Worm (Caenorhabditis elegans) whole organism, mixed stage, embryonic: ENCODE measurements around the gene H04D03.2.

Experiments
- blmp-1 ChIP-seq: fragments of 150-350 bp; optimal IDR thresholded peaks from 2 replicates; lab custom pipeline; 2014; ENCODE audit warnings: missing biosample characterization, missing genetic modification characterization
- ceh-39 ChIP-seq: fragments of 150-350 bp; optimal IDR thresholded peaks from 2 replicates; lab custom pipeline; 2014; ENCODE audit warnings: missing biosample characterization, missing genetic modification characterization
- ces-1 ChIP-seq: fragments of 150-350 bp; optimal IDR thresholded peaks from 2 replicates; lab custom pipeline; 2014; ENCODE audit warnings: missing biosample characterization, missing genetic modification reagents, missing genetic modification characterization
- elt-1 ChIP-seq: sonication (generic microtip); optimal IDR thresholded peaks from 2 replicates; lab custom pipeline; 2017; ENCODE audit warnings: missing genetic modification characterization, mild to moderate bottlenecking, missing compliant biosample characterization, antibody characterized with exemption, moderate library complexity, borderline replicate concordance; ENCODE audit not compliant: insufficient read depth
- elt-3 ChIP-seq: fragments of 150-350 bp; optimal IDR thresholded peaks from 2 replicates; lab custom pipeline; 2014; ENCODE audit warnings: missing biosample characterization, missing genetic modification characterization
- ham-2 ChIP-seq: fragments of 200-800 bp; sonication (Bioruptor generic); optimal IDR thresholded peaks from 2 replicates; lab custom pipeline; 2018; ENCODE audit warnings: mild to moderate bottlenecking, missing genetic modification characterization, missing compliant biosample characterization
- hlh-1 ChIP-seq: fragments of 150-350 bp; optimal IDR thresholded peaks from 2 replicates; lab custom pipeline; 2014; ENCODE audit warnings: missing biosample characterization, missing genetic modification reagents, missing genetic modification characterization
- lin-13 ChIP-seq: fragments of 150-350 bp; optimal IDR thresholded peaks from 2 replicates; lab custom pipeline; 2014; ENCODE audit warnings: missing biosample characterization, missing genetic modification characterization
- lin-32 ChIP-seq: fragments of 200-800 bp; sonication (Bioruptor generic); optimal IDR thresholded peaks from 2 replicates; lab custom pipeline; 2018; ENCODE audit warnings: mild to moderate bottlenecking, missing genetic modification characterization, missing compliant biosample characterization
- lsy-2 ChIP-seq: fragments of 150-350 bp; optimal IDR thresholded peaks from 2 replicates; lab custom pipeline; 2014; ENCODE audit warnings: missing biosample characterization, missing genetic modification characterization
- mep-1 ChIP-seq: fragments of 150-350 bp; optimal IDR thresholded peaks from 2 replicates; lab custom pipeline; 2017; ENCODE audit warnings: missing biosample characterization, missing genetic modification reagents, missing genetic modification characterization, inconsistent platforms
- mls-2 ChIP-seq: sonication (generic microtip); optimal IDR thresholded peaks from 2 replicates; lab custom pipeline; 2016; ENCODE audit warnings: mild to moderate bottlenecking, missing genetic modification characterization, moderate library complexity, missing compliant biosample characterization
- nhr-76 ChIP-seq: sonication (generic microtip); optimal IDR thresholded peaks from 2 replicates; lab custom pipeline; 2017; ENCODE audit warnings: missing biosample characterization, missing genetic modification characterization
- pha-4 ChIP-seq: fragments of 150-350 bp; optimal IDR thresholded peaks from 2 replicates; lab custom pipeline; 2018; ENCODE audit warnings: missing biosample characterization, missing genetic modification reagents, missing genetic modification characterization
- unc-39 ChIP-seq: fragments of 150-350 bp; optimal IDR thresholded peaks from 2 replicates; lab custom pipeline; 2014; ENCODE audit warnings: missing biosample characterization, missing genetic modification characterization
- unc-62 ChIP-seq: fragments of 150-350 bp; optimal IDR thresholded peaks from 2 replicates; lab custom pipeline; 2014; ENCODE audit warnings: missing biosample characterization, missing genetic modification reagents, missing genetic modification characterization
- zip-8 ChIP-seq: fragments of 150-350 bp; optimal IDR thresholded peaks from 2 replicates; lab custom pipeline; 2014; ENCODE audit warnings: missing biosample characterization, missing genetic modification characterization

H04D03.2 gene

DNA sequence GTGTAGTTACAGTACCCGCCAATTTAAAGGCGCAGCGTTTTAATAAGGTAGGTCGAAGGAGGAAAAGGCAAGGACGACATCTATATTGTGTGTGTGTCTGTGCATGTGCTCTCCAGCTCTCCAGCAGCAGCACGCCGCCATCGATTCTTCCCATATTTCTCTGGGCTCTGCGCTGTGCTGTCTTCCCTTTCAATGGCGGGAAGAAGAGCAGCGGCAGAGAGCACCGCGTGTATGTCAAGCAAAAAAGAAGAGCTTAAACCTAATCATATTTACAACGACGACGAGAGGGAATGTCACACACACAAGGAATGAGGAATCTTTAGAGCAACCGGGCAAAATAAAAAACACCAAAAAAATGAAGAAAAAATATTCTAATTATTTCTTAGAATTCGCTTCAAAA lies 43.3 kb downstream of the H04D03.2 start:
- peak; percentile 90 for TF ChIP-seq ces-1 (GFP tag; lab: Kevin White, UChicago)
- TF ChIP-seq pha-4 (tag; lab: Kevin White, UChicago): no peak
- TF ChIP-seq, all 35 proteins: peak for 1

DNA sequence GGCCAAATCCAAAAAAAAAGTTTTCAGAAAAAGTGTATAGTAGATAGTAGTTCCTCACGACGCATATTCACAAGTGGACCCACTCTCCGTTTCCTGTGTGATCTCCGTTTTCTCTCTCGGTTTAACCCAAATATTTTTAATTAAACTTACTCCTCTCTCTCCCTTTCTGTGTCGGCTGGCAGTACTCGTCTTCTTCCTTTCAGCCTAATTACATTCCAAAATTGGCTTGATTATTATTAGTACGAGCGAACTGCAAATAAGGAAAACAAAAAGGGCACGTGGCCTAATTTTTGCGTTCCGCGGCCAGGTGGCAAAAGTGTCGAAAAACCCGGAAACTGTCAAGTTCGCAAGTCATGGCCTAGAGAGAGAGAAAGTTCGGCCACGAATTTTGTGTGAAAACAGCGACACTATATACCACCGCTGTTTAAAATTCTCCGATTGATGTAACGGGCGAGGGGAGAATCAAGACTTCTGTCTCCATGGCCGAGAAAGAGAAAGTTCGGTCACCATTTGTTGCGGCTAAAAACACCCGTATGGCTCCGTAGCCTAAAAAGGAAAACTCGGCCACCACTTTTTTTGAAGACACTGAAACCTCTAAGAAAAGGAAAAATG lies 45.2 kb downstream of the H04D03.2 start:
- no peak for TF ChIP-seq mep-1
- peak; percentile 63 for TF ChIP-seq ces-1 (GFP tag; lab: Kevin White, UChicago)
- TF ChIP-seq, all 35 proteins: peak for 1

DNA sequence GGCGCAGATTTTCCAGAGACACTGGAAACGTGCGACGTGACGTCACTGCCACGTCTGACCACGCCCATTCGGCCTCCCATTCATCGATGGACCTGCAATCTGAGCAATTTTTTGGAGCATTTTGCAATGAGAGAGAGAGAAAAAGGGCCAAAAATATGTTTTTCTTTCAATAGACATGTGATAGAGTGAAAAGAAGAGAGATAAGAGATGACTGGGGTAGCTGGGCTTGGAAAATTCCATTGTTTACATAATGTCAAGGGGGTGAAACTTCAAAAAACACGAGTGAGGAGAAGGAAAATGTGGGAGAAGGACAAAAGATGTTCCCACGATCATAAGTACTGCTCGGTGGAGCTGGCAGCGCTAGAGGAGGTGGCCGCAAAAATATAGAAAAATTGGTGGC lies 46.2 kb downstream of the H04D03.2 start, which contains the start of gene M03C11.1:
M03C11.1 (minus strand) TSS at position 101 of the 400 bp plus-strand sequence.
- TF ChIP-seq pha-4 (tag; lab: Kevin White, UChicago): no peak
- no peak for TF ChIP-seq mls-2 (tag; lab: Kevin White, UChicago)
- no peak for TF ChIP-seq nhr-76 (tag; lab: Kevin White, UChicago)
- no peak for TF ChIP-seq unc-62 (GFP tag; lab: Kevin White, UChicago)
- no peak for TF ChIP-seq elt-3
- no peak for TF ChIP-seq blmp-1 (tag; lab: Kevin White, UChicago)
- TF ChIP-seq elt-1 (tag; lab: Kevin White, UChicago): no peak
- TF ChIP-seq ceh-39 (tag; lab: Kevin White, UChicago): no peak

DNA sequence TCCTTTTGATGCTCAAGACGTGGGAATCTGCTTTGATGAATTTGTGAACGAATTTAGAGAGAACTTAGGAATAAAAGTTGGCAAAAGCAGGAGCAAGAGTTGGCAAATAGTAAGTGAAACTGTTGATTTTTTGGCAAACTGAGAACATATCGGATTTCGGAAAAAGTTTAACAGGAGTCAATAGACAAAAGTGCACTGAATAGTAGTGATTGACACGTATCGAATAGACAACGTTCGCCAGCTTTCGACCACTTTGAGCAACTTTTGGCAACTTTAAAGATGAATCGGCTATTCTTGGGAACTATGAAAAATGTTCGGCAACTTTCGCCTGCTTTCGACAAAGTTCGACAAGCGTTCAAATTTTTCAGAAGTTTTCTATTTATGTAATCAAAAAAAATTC lies 50.6 kb downstream of the H04D03.2 start, which contains the start of gene M03C11.9:
M03C11.9 (minus strand) TSS at position 101 of the 400 bp plus-strand sequence.
- no peak for TF ChIP-seq lsy-2 (tag; lab: Kevin White, UChicago)
- TF ChIP-seq hlh-1 (tag; lab: Kevin White, UChicago): no peak
- TF ChIP-seq zip-8 (tag; lab: Kevin White, UChicago): no peak
- no peak for TF ChIP-seq ham-2 (GFP tag; lab: Kevin White, UChicago)
- no peak for TF ChIP-seq lin-32 (GFP tag; lab: Kevin White, UChicago)
- no peak for TF ChIP-seq unc-39 (tag; lab: Kevin White, UChicago)
- TF ChIP-seq unc-62 (GFP tag; lab: Kevin White, UChicago): no peak
- no peak for TF ChIP-seq elt-1 (tag; lab: Kevin White, UChicago)
- no peak for TF ChIP-seq lin-13

DNA sequence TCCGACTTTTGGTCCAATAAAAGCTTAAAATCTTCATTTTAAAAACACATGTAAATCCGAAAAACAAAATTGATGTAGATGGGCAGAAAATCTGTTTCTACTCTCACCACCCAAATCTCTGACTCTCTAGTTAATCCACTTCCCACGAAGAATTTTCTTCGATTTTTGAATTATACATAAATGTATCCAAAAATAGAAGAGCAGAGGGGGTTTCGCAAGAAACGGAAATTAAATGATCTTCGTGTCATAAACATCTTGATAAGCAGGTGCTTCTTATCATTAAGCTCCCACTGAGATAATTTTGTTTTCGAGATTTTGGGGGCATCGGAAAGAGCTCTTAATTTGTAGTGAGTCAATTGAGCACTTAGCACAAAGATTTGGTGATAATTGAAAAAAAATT lies 52.6 kb downstream of the H04D03.2 start:
- TF ChIP-seq elt-3 (no peak), ces-1 (GFP tag; lab: Kevin White, UChicago) (peak; percentile 18)
